Worm (Caenorhabditis elegans): ENCODE results near the gene fbxc-50.

DNA sequence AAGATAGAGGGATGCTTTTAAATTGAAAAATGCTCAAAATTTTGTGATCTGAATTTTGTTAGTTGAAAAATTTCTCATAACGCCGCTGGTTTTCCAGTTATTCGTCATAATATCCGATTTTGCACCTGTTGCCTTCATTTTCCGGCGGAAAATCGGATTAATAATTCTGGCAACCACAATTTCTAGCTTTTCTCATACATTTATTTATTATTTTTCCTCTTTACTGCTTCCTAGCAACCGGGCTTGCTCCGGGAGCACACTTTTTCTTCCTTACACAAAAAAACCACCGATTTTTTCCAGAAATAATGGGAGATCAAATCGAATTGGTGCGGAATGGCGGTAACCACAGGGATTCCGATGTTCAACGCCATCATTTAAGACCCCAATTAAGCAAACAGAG, 19.4 kb upstream of the fbxc-50 start, which contains the start of gene F02E11.7:
- TF ChIP-seq unc-130 (GFP tag; optimal IDR thresholded peaks at IDR 0.05) (no peak), ceh-62 (tag; optimal IDR thresholded peaks at IDR 0.05) (no peak), nhr-77 (tag; optimal IDR thresholded peaks at IDR 0.05) (no peak), hmg-1.1 (GFP tag; IDR thresholded peaks at IDR 0.05) (no peak), pha-4 (GFP tag; IDR thresholded peaks at IDR 0.05) (no peak), pha-4 (tag; optimal IDR thresholded peaks at IDR 0.05) (no peak), ceh-28 (tag; optimal IDR thresholded peaks at IDR 0.05) (no peak), ztf-11 (tag; optimal IDR thresholded peaks at IDR 0.05) (no peak), nhr-11 (tag; optimal IDR thresholded peaks at IDR 0.05) (no peak), ztf-7 (tag; optimal IDR thresholded peaks at IDR 0.05) (no peak), mdl-1 (tag; optimal IDR thresholded peaks at IDR 0.05) (no peak), ces-1 (GFP tag; optimal IDR thresholded peaks at IDR 0.05) (no peak), zfp-3 (GFP tag; conservative IDR thresholded peaks at IDR 0.05) (no peak)
